Worm (Caenorhabditis elegans): ENCODE data around the gene F53F8.3.

DNA sequence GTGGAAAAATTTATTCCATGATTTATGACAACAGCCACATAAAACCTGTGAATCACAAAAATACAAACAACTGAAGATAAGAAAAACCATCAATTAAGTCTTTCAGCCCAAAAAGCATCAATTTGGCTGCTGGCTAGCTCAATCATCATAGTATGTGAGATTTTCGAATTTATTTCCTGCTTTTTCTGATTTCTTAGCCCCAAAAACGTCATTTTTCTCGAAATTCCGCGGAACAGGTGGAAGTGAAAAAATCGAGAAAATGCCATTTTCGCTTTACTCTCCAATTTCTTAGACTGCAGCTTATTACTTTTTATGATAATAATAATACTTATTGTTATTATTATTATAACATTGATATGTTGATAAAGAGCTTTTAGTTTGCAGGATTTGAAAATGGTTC lies 47.4 kb downstream of the F53F8.3 start, which contains the start of gene srxa-15:
- TF ChIP-seq nfya-1 (tag; optimal IDR thresholded peaks at IDR 0.05): no peak
- no peak for TF ChIP-seq zip-5 (tag; optimal IDR thresholded peaks at IDR 0.05)
- TF ChIP-seq ceh-30 (tag; optimal IDR thresholded peaks at IDR 0.05): no peak
- no peak for TF ChIP-seq tbx-2 (tag; optimal IDR thresholded peaks at IDR 0.05)
- no peak for TF ChIP-seq elt-2 (tag; optimal IDR thresholded peaks at IDR 0.05)
- TF ChIP-seq ets-4 (tag; optimal IDR thresholded peaks at IDR 0.05): no peak
- no peak for TF ChIP-seq hlh-15 (tag; optimal IDR thresholded peaks at IDR 0.05)
- no peak for TF ChIP-seq hlh-8 (tag; optimal IDR thresholded peaks at IDR 0.05)
- TF ChIP-seq pros-1 (tag; optimal IDR thresholded peaks at IDR 0.05): no peak

All from whole organism, late embryonic.